Worm (Caenorhabditis elegans): ENCODE data around the gene C14B9.3.

C14B9.3 gene

DNA sequence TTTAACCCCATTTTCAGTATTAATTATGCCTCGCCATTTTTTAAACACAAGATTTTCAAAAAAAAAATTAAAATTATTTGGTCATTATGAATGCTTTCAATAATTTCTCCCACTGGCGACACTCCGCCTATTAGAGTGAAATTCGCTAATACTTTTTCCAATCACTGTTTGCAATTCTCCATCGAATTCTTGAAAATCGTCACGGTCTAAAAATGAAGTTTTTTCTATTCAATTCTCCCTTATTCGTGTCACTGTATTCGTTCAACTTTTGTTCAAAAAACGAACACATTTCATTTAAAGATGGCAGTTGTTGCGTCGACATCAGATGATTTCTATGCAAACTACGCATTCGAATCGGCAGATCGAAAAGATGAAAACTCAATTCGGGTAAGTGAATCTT is at the start of gene C14B9.3:
TSS of gene C14B9.3 (plus strand) at position 301 of the 400 bp plus-strand sequence.
- TF ChIP-seq him-1 (tag; optimal IDR thresholded peaks at IDR 0.05) (no peak), W03F9.2 (tag; optimal IDR thresholded peaks at IDR 0.05) (no peak), dao-5 (tag; optimal IDR thresholded peaks at IDR 0.05) (no peak)

DNA sequence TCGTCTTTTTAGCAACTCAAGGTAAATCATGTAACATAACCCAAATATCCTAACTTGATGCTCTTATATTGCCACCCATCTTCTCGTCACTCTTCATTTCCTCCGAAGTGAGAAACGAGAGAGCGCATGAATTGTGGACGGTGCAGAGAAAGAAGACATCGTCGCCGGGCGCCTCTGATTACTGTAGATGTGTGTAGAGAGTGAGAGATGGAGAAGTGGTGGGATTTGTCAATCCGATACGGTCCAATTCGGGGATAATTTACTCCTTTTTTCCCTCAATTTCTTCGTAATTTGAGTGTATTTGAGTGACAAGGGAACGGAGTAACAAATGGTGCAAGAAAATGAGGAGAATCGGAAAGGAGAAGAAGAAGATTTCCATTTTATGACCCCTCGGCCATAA is 47.5 kb upstream of the C14B9.3 start:
- TF ChIP-seq dao-5 (tag; optimal IDR thresholded peaks at IDR 0.05) (no peak), W03F9.2 (tag; optimal IDR thresholded peaks at IDR 0.05) (no peak), him-1 (tag; optimal IDR thresholded peaks at IDR 0.05) (no peak)

DNA sequence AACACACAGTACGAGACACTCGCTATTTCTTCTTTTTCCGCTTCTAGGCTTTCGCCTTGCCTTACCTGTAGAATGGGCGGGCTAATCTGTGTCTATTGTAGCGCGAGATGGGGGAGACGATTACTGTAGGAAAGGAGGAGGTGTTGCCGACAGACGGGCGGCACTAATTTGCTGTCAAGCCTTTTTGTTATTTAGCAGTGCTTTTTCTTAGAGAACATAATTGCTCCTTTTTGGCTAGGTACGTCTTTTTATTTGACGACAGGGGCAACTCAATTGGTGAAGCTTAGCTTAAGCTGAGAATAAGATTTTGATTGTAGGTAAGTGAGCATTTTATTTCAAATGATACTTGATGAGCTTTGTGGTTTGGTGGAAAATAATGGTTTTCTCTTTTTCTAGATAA is 44.9 kb upstream of the C14B9.3 start:
- TF ChIP-seq him-1 (tag; optimal IDR thresholded peaks at IDR 0.05) (no peak), dao-5 (tag; optimal IDR thresholded peaks at IDR 0.05) (no peak), W03F9.2 (tag; optimal IDR thresholded peaks at IDR 0.05) (no peak)

DNA sequence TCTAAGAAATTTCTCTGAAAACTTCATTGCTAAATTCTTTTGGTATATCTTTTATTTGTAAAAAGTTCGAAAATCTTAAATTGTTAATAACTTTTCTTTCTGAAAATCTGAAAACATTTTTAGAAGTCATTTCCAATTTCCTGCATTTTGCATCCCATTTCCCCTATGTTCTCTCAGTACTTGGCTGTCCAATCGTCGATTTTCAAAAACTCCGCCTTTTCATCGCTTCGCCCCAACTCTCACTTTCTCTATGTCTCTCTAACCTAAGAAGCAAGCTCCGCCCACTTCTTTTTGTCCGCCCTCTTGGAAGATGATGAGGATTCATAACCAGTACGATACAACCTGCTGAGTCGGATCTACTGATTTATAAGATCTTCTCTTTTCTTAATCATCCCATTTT is 43.5 kb upstream of the C14B9.3 start:
- TF ChIP-seq him-1 (tag; optimal IDR thresholded peaks at IDR 0.05) (no peak), dao-5 (tag; optimal IDR thresholded peaks at IDR 0.05) (no peak), W03F9.2 (tag; optimal IDR thresholded peaks at IDR 0.05) (no peak)

DNA sequence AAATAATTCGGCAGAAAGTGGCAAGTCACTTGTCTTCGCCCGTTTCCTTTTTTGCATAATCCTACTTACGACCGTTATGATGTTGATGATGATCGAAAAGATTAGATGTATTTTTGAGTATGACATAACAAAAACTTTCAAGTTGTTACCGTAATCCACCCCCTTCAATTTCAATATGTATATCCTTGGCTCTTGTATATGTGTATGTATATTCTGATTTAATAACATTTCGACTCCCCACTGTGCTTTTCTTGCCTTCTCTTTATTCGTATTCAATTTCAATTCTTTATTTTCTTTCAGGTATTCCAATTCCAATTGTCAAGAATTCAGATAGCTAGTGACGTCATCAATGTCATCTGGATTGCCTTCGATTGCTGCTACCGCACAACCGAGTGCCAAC is 41.6 kb upstream of the C14B9.3 start, which contains the start of gene pros-1:
TSS of gene pros-1 (plus strand) at position 301 of the 400 bp plus-strand sequence.
- TF ChIP-seq dao-5 (tag; optimal IDR thresholded peaks at IDR 0.05) (no peak), him-1 (tag; optimal IDR thresholded peaks at IDR 0.05) (no peak), W03F9.2 (tag; optimal IDR thresholded peaks at IDR 0.05) (no peak)

DNA sequence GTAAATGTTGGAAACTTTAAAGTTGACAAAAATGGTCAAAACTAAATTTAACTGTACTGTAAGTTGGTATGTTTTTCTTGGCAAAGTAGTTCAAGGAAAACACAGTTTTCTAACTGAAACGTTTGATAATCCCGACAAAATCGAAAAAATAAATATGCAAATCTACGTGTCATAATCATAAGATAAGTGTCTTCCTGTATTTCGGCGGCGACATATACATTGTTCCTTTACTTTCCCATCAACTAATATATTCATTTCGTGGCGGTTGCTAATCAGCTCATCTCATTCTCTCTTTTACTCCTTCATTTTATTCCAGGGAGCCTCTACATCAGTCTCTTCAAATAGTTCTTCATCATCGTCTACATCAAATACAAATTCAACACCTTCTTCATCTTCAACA is 40.8 kb upstream of the C14B9.3 start:
- TF ChIP-seq dao-5 (tag; optimal IDR thresholded peaks at IDR 0.05) (no peak), W03F9.2 (tag; optimal IDR thresholded peaks at IDR 0.05) (no peak)

DNA sequence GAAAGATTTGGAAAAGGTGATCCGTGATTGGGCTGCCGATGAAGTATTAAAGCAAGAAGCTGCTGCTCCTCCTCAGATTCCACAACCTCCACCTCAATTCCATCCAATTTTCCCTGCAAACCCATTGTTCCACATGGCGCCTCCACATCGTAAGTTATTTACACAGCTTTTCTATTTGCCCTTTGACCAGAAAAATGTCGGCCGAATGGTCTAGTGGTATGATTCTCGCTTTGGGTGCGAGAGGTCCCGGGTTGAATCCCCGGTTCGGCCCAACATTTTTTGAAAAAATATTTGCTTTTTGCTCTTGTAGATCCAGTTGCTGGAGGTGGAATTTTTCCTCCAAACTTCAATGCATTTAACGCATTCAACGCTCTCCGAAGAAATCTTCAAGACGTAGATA is 39.4 kb upstream of the C14B9.3 start:
- no peak for TF ChIP-seq W03F9.2 (tag; optimal IDR thresholded peaks at IDR 0.05)
- TF ChIP-seq him-1 (tag; optimal IDR thresholded peaks at IDR 0.05), result no peak
- TF ChIP-seq dao-5 (tag; optimal IDR thresholded peaks at IDR 0.05), result no peak

DNA sequence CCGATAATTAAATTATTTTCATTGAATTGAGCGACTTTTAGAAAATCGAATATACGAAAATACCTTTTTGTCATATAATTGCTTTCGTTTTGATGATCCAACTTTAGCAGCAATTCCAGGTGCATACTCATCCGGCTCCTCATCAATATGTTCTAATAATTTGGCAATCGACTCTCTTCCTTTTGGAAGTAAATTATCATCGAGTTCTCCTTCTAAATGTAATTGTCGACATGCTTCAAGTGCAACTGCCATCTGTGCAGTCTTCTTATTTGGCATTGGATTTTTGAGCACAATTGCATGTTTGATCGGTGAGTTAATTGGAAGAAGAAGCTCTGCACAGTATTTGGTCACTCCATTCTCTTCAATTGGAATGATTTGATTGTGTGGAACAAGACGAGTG is 31.4 kb upstream of the C14B9.3 start:
- TF ChIP-seq him-1 (tag; optimal IDR thresholded peaks at IDR 0.05) (no peak), dao-5 (tag; optimal IDR thresholded peaks at IDR 0.05) (no peak), W03F9.2 (tag; optimal IDR thresholded peaks at IDR 0.05) (no peak)

DNA sequence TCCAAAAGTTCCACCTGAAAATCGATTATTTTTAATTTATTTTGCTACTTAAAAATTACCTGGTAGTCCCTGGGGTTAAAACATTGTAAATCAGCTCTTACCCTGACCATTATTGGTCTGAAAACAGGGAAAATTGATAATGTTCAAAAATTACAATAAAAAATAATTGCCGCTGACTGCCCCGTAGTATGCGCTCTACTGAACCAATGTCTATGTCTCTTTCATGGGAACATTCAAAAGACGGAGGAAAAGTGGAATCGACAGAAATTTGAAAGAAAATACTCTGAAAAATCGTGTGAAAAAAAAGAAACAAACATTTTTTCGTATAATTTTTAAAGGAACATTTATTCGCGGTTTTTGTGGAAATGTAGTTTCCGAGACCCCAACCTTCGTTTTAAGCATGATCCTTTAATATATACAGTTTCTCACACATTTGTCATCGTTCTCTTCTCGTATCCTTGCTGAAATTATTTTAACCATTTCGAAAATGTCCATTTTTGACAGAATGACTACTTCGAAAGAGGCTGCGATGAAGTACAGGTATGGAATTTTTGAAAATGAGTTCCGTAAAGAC is 28.3 kb upstream of the C14B9.3 start, which contains the start of the genes dcr-1 and apc-2:
TSS of gene dcr-1 (minus strand) at position 117 of the 574 bp plus-strand sequence.
TSS of gene apc-2 (plus strand) at position 465 of the 574 bp plus-strand sequence.
- TF ChIP-seq dao-5 (tag; optimal IDR thresholded peaks at IDR 0.05) (no peak), him-1 (tag; optimal IDR thresholded peaks at IDR 0.05) (no peak), W03F9.2 (tag; optimal IDR thresholded peaks at IDR 0.05) (no peak)

DNA sequence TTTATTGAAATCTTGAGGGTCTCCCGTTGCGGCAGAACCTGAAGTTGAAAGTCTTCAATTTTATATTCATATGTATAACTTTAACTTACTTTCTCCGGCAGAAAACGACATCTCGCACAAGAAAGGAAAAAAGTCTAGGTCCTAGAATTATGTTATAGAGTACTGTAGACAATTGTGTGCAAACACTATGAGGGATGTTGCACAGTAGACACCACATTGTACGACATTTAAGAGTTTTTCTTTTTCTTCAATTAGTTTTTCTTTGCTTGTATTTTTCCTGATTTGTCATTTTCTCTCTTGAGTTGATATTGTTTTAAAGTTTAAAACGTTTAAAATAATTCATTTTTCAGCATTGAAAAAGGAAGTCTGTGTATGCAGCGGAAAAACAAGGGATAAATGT is 23.2 kb upstream of the C14B9.3 start, which contains the start of the genes K06H7.7 and grp-1:
TSS of gene K06H7.7 (minus strand) at position 121 of the 400 bp plus-strand sequence.
TSS of gene grp-1 (plus strand) at position 351 of the 400 bp plus-strand sequence.
- TF ChIP-seq dao-5 (tag; optimal IDR thresholded peaks at IDR 0.05), result no peak
- no peak for TF ChIP-seq him-1 (tag; optimal IDR thresholded peaks at IDR 0.05)
- TF ChIP-seq W03F9.2 (tag; optimal IDR thresholded peaks at IDR 0.05), result peak; percentile 77

DNA sequence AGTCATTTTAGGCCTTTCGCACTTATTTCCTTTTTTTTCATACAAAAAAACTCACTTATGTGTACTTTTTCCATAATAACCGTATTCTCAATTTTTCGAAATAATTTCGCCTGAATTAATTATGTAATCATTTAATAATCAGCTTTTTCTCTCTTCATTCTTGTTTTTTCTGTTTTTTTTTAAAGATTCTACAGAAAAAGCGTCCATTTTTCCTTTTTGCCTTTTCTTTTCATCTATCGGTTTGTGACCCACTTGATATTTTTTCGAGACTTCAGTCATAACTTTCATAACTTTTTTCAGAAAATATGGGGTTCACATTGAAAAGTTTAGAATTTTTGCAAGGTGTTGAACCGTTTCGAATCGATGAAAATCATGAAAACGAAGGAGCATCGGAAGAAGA is 20.4 kb upstream of the C14B9.3 start, which contains the start of gene vms-1:
TSS of gene vms-1 (plus strand) at position 301 of the 400 bp plus-strand sequence.
- TF ChIP-seq W03F9.2 (tag; optimal IDR thresholded peaks at IDR 0.05) (no peak), him-1 (tag; optimal IDR thresholded peaks at IDR 0.05) (no peak), dao-5 (tag; optimal IDR thresholded peaks at IDR 0.05) (no peak)

DNA sequence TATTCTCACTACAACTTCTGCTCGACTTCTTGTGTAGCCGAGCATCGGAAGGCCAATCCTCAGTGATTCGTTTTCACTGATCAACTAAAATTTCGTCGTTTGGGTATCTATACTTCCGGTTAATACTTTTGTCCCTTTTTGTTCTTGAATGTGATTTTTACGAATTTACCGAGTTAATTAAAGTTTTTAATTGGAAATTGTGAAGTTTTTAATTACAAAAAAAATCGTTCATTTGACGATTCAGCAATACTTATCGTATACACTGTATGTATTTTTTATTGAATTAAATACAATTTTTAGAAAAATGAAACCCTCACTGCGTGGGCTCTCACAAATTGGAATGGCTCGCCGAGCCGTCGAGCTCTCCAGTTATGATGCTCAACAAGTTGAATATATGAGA is 17.2 kb upstream of the C14B9.3 start, which contains the start of gene idi-1:
TSS of gene idi-1 (plus strand) at position 301 of the 400 bp plus-strand sequence.
- no peak for TF ChIP-seq W03F9.2 (tag; optimal IDR thresholded peaks at IDR 0.05)
- TF ChIP-seq dao-5 (tag; optimal IDR thresholded peaks at IDR 0.05), result no peak
- TF ChIP-seq him-1 (tag; optimal IDR thresholded peaks at IDR 0.05), result no peak

DNA sequence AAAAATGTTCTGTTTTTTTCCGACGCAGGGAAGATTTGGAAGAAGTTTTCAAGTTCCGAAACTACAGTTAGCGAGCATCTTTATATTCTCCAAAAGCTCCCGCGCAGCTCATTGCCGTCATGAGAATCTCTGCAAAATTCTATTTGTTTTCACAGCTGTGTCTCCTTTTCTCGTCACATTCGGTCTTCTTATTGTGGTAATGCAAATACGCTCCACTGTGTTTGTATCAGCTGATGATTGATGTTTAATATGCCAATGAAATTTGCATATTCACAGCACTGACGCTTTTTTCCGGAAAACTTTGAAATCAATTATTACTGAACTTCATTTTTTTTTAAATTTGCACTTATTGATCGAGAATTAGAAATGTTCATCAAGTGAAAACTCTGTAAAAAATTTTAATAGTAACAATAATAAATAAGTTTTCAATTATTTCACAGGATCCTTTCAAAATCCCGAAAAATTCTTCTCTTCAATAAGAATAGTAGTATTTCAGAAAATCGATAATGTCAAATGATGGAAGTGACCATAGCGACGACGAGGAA is 15.4 kb upstream of the C14B9.3 start, which contains the start of gene K06H7.2:
TSS of gene K06H7.2 (plus strand) at position 495 of the 545 bp plus-strand sequence.
- no peak for TF ChIP-seq him-1 (tag; optimal IDR thresholded peaks at IDR 0.05)
- peak; percentile 15 for TF ChIP-seq W03F9.2 (tag; optimal IDR thresholded peaks at IDR 0.05)
- TF ChIP-seq dao-5 (tag; optimal IDR thresholded peaks at IDR 0.05), result no peak

DNA sequence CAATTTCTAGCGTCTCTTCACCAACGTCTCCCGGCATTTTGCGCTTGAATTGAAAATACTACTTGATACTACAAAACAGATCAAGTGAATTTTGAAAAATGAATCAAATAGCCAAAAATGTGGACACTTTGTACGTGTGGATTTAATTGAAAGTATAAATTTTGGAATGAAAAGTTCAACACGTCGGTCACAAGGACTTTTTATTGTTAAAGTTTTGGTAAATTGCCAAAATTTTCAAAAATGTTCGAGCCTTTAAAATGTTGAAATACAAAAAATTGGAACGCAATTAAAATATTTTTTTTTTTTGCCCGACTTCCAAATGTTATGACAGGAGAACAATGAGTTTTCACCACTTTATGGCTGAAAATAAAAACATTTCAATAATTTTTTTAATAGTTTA is 10.5 kb upstream of the C14B9.3 start, which contains the start of gene K06H7.8:
TSS of gene K06H7.8 (minus strand) at position 101 of the 400 bp plus-strand sequence.
- TF ChIP-seq W03F9.2 (tag; optimal IDR thresholded peaks at IDR 0.05), result no peak
- TF ChIP-seq dao-5 (tag; optimal IDR thresholded peaks at IDR 0.05), result no peak
- TF ChIP-seq him-1 (tag; optimal IDR thresholded peaks at IDR 0.05), result no peak
